Worm (Caenorhabditis elegans) whole organism, young adult: Measurements from ENCODE around the gene T19B10.5.

ENCODE experiments used
- C17E4.6 ChIP-seq: fragments of 200-800 bp; sonication (Bioruptor generic); IDR thresholded peaks from 2 replicates; pipeline ENCODE4 v1.3.6; 2022; ENCODE audit warnings: missing genetic modification reagents, missing genetic modification characterization, missing compliant biosample characterization
- D2030.7 ChIP-seq: fragments of 200-800 bp; sonication (Bioruptor generic); IDR thresholded peaks from 2 replicates; pipeline ENCODE4 v1.3.6; 2022; ENCODE audit warnings: missing genetic modification reagents, missing genetic modification characterization, missing compliant biosample characterization
- F23B12.7 ChIP-seq: sonication (generic microtip); optimal IDR thresholded peaks from 2 replicates; lab custom pipeline; 2017; ENCODE audit warnings: missing genetic modification characterization, mild to moderate bottlenecking, missing compliant biosample characterization, antibody characterized with exemption, moderate library complexity; ENCODE audit not compliant: insufficient read depth
- F33H1.4 ChIP-seq: fragments of 200-800 bp; sonication (Bioruptor generic); IDR thresholded peaks from 2 replicates; pipeline ENCODE4 v1.3.6; 2022; ENCODE audit warnings: missing genetic modification reagents, missing genetic modification characterization, missing compliant biosample characterization
- F57C9.4 ChIP-seq: sonication (generic microtip); optimal IDR thresholded peaks from 2 replicates; lab custom pipeline; 2017; ENCODE audit warnings: mild to moderate bottlenecking, missing genetic modification characterization, missing compliant biosample characterization
- Y67H2A.10 ChIP-seq: fragments of 200-800 bp; sonication (Bioruptor generic); conservative IDR thresholded peaks from 2 replicates; pipeline ENCODE4 v1.3.6; 2022; ENCODE audit warnings: missing genetic modification reagents, missing genetic modification characterization, missing compliant biosample characterization
- Y79H2A.3 ChIP-seq: fragments of 200-800 bp; sonication (Bioruptor generic); conservative IDR thresholded peaks from 2 replicates; pipeline ENCODE4 v1.3.6; 2022; ENCODE audit warnings: missing genetic modification reagents, missing genetic modification characterization, missing compliant biosample characterization
- Y95B8A.8 ChIP-seq: fragments of 200-800 bp; sonication (Bioruptor generic); IDR thresholded peaks from 2 replicates; pipeline ENCODE4 v1.3.6; 2022; ENCODE audit warnings: missing genetic modification reagents, missing genetic modification characterization, missing compliant biosample characterization
- atf-7 ChIP-seq: sonication (generic microtip); optimal IDR thresholded peaks from 2 replicates; lab custom pipeline; 2017; ENCODE audit warnings: mild to moderate bottlenecking, missing genetic modification characterization, missing compliant biosample characterization
- athp-1 ChIP-seq: sonication (generic microtip); optimal IDR thresholded peaks from 2 replicates; lab custom pipeline; 2017; ENCODE audit warnings: mild to moderate bottlenecking, missing genetic modification characterization, missing compliant biosample characterization
- bed-1 ChIP-seq: fragments of 200-800 bp; sonication (Bioruptor generic); IDR thresholded peaks from 2 replicates; pipeline ENCODE4 v1.3.6; 2022; ENCODE audit warnings: missing genetic modification reagents, missing genetic modification characterization, missing compliant biosample characterization
- bed-2 ChIP-seq: fragments of 200-800 bp; sonication (Bioruptor generic); IDR thresholded peaks from 2 replicates; pipeline ENCODE4 v1.3.6; 2022; ENCODE audit warnings: missing genetic modification reagents, missing genetic modification characterization, missing compliant biosample characterization
- ceh-100 ChIP-seq: fragments of 200-800 bp; sonication (Bioruptor generic); IDR thresholded peaks from 2 replicates; pipeline ENCODE4 v1.3.6; 2022; ENCODE audit warnings: missing genetic modification reagents, missing genetic modification characterization, missing compliant biosample characterization
- ceh-58 ChIP-seq: fragments of 200-800 bp; sonication (Bioruptor generic); IDR thresholded peaks from 2 replicates; pipeline ENCODE4 v1.3.6; 2022; ENCODE audit warnings: missing genetic modification characterization, missing compliant biosample characterization
- ceh-79 ChIP-seq: sonication (generic microtip); optimal IDR thresholded peaks from 2 replicates; lab custom pipeline; 2017; ENCODE audit warnings: mild to moderate bottlenecking, missing genetic modification characterization, missing compliant biosample characterization
- die-1 ChIP-seq: sonication (generic microtip); optimal IDR thresholded peaks from 2 replicates; lab custom pipeline; 2016; ENCODE audit warnings: missing genotype, mild to moderate bottlenecking, missing genetic modification characterization, missing compliant biosample characterization
- dox-1 ChIP-seq: fragments of 200-800 bp; sonication (Bioruptor generic); IDR thresholded peaks from 2 replicates; pipeline ENCODE4 v1.3.6; 2022; ENCODE audit warnings: missing genetic modification reagents, missing genetic modification characterization, missing compliant biosample characterization
- efl-1 ChIP-seq: fragments of 150-350 bp; optimal IDR thresholded peaks from 2 replicates; lab custom pipeline; 2014; ENCODE audit warnings: missing biosample characterization, missing genetic modification reagents, missing genetic modification characterization
- egrh-3 ChIP-seq: fragments of 200-800 bp; sonication (Bioruptor generic); IDR thresholded peaks from 2 replicates; pipeline ENCODE4 v1.3.6; 2022; ENCODE audit warnings: missing genetic modification reagents, missing genetic modification characterization, missing compliant biosample characterization
- ekl-4 ChIP-seq: fragments of 200-800 bp; sonication (Bioruptor generic); IDR thresholded peaks from 2 replicates; pipeline ENCODE4 v1.3.6; 2022; ENCODE audit warnings: missing genetic modification reagents, missing genetic modification characterization, missing compliant biosample characterization
- hlh-26 ChIP-seq: fragments of 200-800 bp; sonication (Bioruptor generic); conservative IDR thresholded peaks from 2 replicates; pipeline ENCODE4 v1.3.6; 2022; ENCODE audit warnings: missing genetic modification reagents, missing genetic modification characterization, missing compliant biosample characterization
- hsf-1 ChIP-seq: fragments of 200-800 bp; sonication (Bioruptor generic); IDR thresholded peaks from 2 replicates; pipeline ENCODE4 v1.3.6; 2022; ENCODE audit warnings: missing genetic modification reagents, missing genetic modification characterization, missing compliant biosample characterization
- let-526 ChIP-seq: fragments of 200-800 bp; sonication (Bioruptor generic); IDR thresholded peaks from 2 replicates; pipeline ENCODE4 v1.3.6; 2022; ENCODE audit warnings: missing genetic modification reagents, missing genetic modification characterization, missing compliant biosample characterization
- lin-26 ChIP-seq: fragments of 200-800 bp; sonication (Bioruptor generic); IDR thresholded peaks from 2 replicates; pipeline ENCODE4 v1.3.6; 2022; ENCODE audit warnings: missing genetic modification reagents, missing genetic modification characterization, missing compliant biosample characterization
- lin-54 ChIP-seq: fragments of 200-800 bp; sonication (Bioruptor generic); optimal IDR thresholded peaks from 2 replicates; lab custom pipeline; 2018; ENCODE audit warnings: mild to moderate bottlenecking, missing genetic modification characterization, missing compliant biosample characterization
- lir-1 ChIP-seq: fragments of 200-800 bp; sonication (Bioruptor generic); conservative IDR thresholded peaks from 2 replicates; pipeline ENCODE4 v1.3.6; 2022; ENCODE audit warnings: missing genetic modification reagents, missing genetic modification characterization, missing compliant biosample characterization
- lsl-1 ChIP-seq: fragments of 200-800 bp; sonication (Bioruptor generic); optimal IDR thresholded peaks from 2 replicates; lab custom pipeline; 2018; ENCODE audit warnings: mild to moderate bottlenecking, missing genetic modification characterization, moderate library complexity, missing compliant biosample characterization
- madf-10 ChIP-seq: sonication (generic microtip); optimal IDR thresholded peaks from 2 replicates; lab custom pipeline; 2016; ENCODE audit warnings: mild to moderate bottlenecking, missing genetic modification characterization, missing compliant biosample characterization
- madf-3 ChIP-seq: fragments of 200-800 bp; sonication (Bioruptor generic); IDR thresholded peaks from 2 replicates; pipeline ENCODE4 v1.3.6; 2022; ENCODE audit warnings: missing genetic modification reagents, missing genetic modification characterization, missing compliant biosample characterization
- madf-6 ChIP-seq: fragments of 200-800 bp; sonication (Bioruptor generic); IDR thresholded peaks from 2 replicates; pipeline ENCODE4 v1.3.6; 2022; ENCODE audit warnings: missing genetic modification reagents, missing genetic modification characterization, missing compliant biosample characterization
- madf-8 ChIP-seq: fragments of 200-800 bp; sonication (Bioruptor generic); conservative IDR thresholded peaks from 2 replicates; pipeline ENCODE4 v1.3.6; 2022; ENCODE audit warnings: missing genetic modification reagents, missing genetic modification characterization, missing compliant biosample characterization
- mes-4 ChIP-seq: sonication (generic microtip); optimal IDR thresholded peaks from 2 replicates; lab custom pipeline; 2016; ENCODE audit warnings: missing genotype, missing genetic modification characterization, missing compliant biosample characterization
- nfya-2 ChIP-seq: fragments of 200-800 bp; sonication (Bioruptor generic); IDR thresholded peaks from 2 replicates; pipeline ENCODE4 v1.3.6; 2022; ENCODE audit warnings: missing genetic modification reagents, missing genetic modification characterization, missing compliant biosample characterization
- nfyb-1 ChIP-seq: fragments of 200-800 bp; sonication (Bioruptor generic); IDR thresholded peaks from 2 replicates; pipeline ENCODE4 v1.3.6; 2022; ENCODE audit warnings: missing genetic modification reagents, missing genetic modification characterization, missing compliant biosample characterization
- nhr-80 ChIP-seq: sonication (generic microtip); optimal IDR thresholded peaks from 2 replicates; lab custom pipeline; 2016; ENCODE audit warnings: missing genetic modification characterization, missing compliant biosample characterization
- rcor-1 ChIP-seq: fragments of 200-800 bp; sonication (Bioruptor generic); IDR thresholded peaks from 2 replicates; pipeline ENCODE4 v1.3.6; 2022; ENCODE audit warnings: missing genetic modification reagents, missing genetic modification characterization, missing compliant biosample characterization
- repo-1 ChIP-seq: sonication (generic microtip); optimal IDR thresholded peaks from 2 replicates; lab custom pipeline; 2017; ENCODE audit warnings: mild to moderate bottlenecking, missing genetic modification characterization, missing compliant biosample characterization
- rpc-1 ChIP-seq, 2 experiments: fragments of 150-350 bp in 1 of 2; sonication (generic microtip) in 1 of 2; optimal IDR thresholded peaks; 2 replicates each; lab custom pipeline; 2014 to 2018; ENCODE audit warnings: missing biosample characterization in 1 of 2, missing genetic modification characterization in 1 of 2, missing genetic modification reagents in 1 of 2, missing genotype in 1 of 2
- snpc-3.4 ChIP-seq: sonication (generic microtip); optimal IDR thresholded peaks from 2 replicates; lab custom pipeline; 2017; ENCODE audit warnings: missing genetic modification characterization, mild to moderate bottlenecking, missing compliant biosample characterization, antibody characterized with exemption, moderate library complexity, missing genotype, missing genetic modification reagents
- snpc-4 ChIP-seq, 5 experiments: fragments of 150-350 bp in 1 of 5; sonication (generic microtip) in 4 of 5; optimal IDR thresholded peaks; 2 replicates each; lab custom pipeline; 2014 to 2018; ENCODE audit warnings: missing genetic modification characterization in 5 of 5, missing biosample characterization in 3 of 5, antibody characterized with exemption in 2 of 5, mild to moderate bottlenecking in 2 of 5, missing compliant biosample characterization in 2 of 5, missing genotype in 2 of 5, moderate library complexity in 2 of 5, missing genetic modification reagents in 1 of 5
- somi-1 ChIP-seq: fragments of 200-800 bp; sonication (Bioruptor generic); optimal IDR thresholded peaks from 2 replicates; lab custom pipeline; 2018; ENCODE audit warnings: mild to moderate bottlenecking, missing genetic modification characterization, missing compliant biosample characterization
- tbp1 ChIP-seq: fragments of 200-800 bp; sonication (Bioruptor generic); optimal IDR thresholded peaks from 2 replicates; lab custom pipeline; 2018; ENCODE audit warnings: mild to moderate bottlenecking, missing genetic modification characterization, missing compliant biosample characterization
- unc-130 ChIP-seq: sonication (generic microtip); optimal IDR thresholded peaks from 2 replicates; lab custom pipeline; 2016; ENCODE audit warnings: missing genetic modification reagents, missing genetic modification characterization, missing compliant biosample characterization
- ztf-22 ChIP-seq: fragments of 200-800 bp; sonication (Bioruptor generic); optimal IDR thresholded peaks from 2 replicates; lab custom pipeline; 2018; ENCODE audit warnings: mild to moderate bottlenecking, missing genetic modification characterization, moderate library complexity, missing compliant biosample characterization
- ztf-26 ChIP-seq: sonication (generic microtip); optimal IDR thresholded peaks from 2 replicates; lab custom pipeline; 2017; ENCODE audit warnings: missing genetic modification characterization, missing compliant biosample characterization
- ztf-3 ChIP-seq: fragments of 200-800 bp; sonication (Bioruptor generic); optimal IDR thresholded peaks from 2 replicates; lab custom pipeline; 2018; ENCODE audit warnings: mild to moderate bottlenecking, missing genetic modification characterization, missing compliant biosample characterization

The T19B10.5 gene

ce11 chrV:11225981-11226380, 8.5 kb upstream of the T19B10.5 start, which contains the start of gene bgal-1 (continued):
- TF ChIP-seq repo-1 (tag; lab: Kevin White, UChicago) (no peak), ekl-4 (GFP tag; lab: Robert Waterston, UW) (0 out of 2 replicates have a peak, but pooled peaks have one; percentile 18), hlh-26 (GFP tag; lab: Robert Waterston, UW) (no peak), unc-130 (GFP tag; lab: Kevin White, UChicago) (no peak), ztf-3 (no peak), dox-1 (GFP tag; lab: Robert Waterston, UW) (no peak), hsf-1 (GFP tag; lab: Robert Waterston, UW) (no peak), egrh-3 (GFP tag; lab: Robert Waterston, UW) (no peak), somi-1 (peak; percentile 8), nfyb-1 (GFP tag; lab: Robert Waterston, UW) (no peak), lsl-1 (GFP tag; lab: Kevin White, UChicago) (no peak), nfya-2 (GFP tag; lab: Robert Waterston, UW) (no peak), efl-1 (GFP tag; lab: Kevin White, UChicago) (no peak), mes-4 (tag; lab: Kevin White, UChicago) (no peak), tbp1 (GFP tag; lab: Kevin White, UChicago) (no peak), rcor-1 (GFP tag; lab: Robert Waterston, UW) (no peak), ztf-22 (GFP tag; lab: Kevin White, UChicago) (no peak), rpc-1 (optimal IDR thresholded peaks at IDR 0.05; lab: Kevin White, UChicago) (no peak), rpc-1 (tag; optimal IDR thresholded peaks at IDR 0.05; lab: Kevin White, UChicago) (no peak), snpc-3.4 (no peak), ztf-26 (tag; lab: Kevin White, UChicago) (no peak), bed-1 (GFP tag; lab: Robert Waterston, UW) (no peak), ceh-79 (tag; lab: Kevin White, UChicago) (no peak), snpc-4 (GFP tag; optimal IDR thresholded peaks at IDR 0.05; lab: Kevin White, UChicago) (no peak), snpc-4 (tag; optimal IDR thresholded peaks at IDR 0.05; lab: Kevin White, UChicago) (peak in 2 of 4 experiments; percentile 32 to 39), C17E4.6 (GFP tag; lab: Robert Waterston, UW) (no peak), madf-6 (GFP tag; lab: Robert Waterston, UW) (no peak; the same call in 1 of the 2 replicates), ceh-58 (GFP tag; lab: Robert Waterston, UW) (no peak)

- 0 out of 2 replicates have a peak, but pooled peaks have one; percentile 53 for TF ChIP-seq let-526
- TF ChIP-seq madf-3 (GFP tag; lab: Robert Waterston, UW), result 0 out of 2 replicates have a peak, but pooled peaks have one; percentile 64
- peak; percentile 57 for TF ChIP-seq lin-54
- no peak for TF ChIP-seq F57C9.4 (tag; lab: Kevin White, UChicago)
- TF ChIP-seq Y67H2A.10 (GFP tag; lab: Robert Waterston, UW), result peak; percentile 53; the same call in 1 of the 2 replicates
- TF ChIP-seq nhr-80, result peak; percentile 55
- TF ChIP-seq F23B12.7, result peak; percentile 53
- no peak for TF ChIP-seq Y79H2A.3 (GFP tag; lab: Robert Waterston, UW)
- peak; percentile 33 for TF ChIP-seq athp-1
- peak; percentile 33; the same call in 1 of the 2 replicates for TF ChIP-seq D2030.7
- no peak for TF ChIP-seq madf-8 (GFP tag; lab: Robert Waterston, UW)
- TF ChIP-seq ceh-100, result peak; percentile 92
- TF ChIP-seq Y95B8A.8 (GFP tag; lab: Robert Waterston, UW), result 0 out of 2 replicates have a peak, but pooled peaks have one; percentile 7
- peak; percentile 76 for TF ChIP-seq madf-10 (tag; lab: Kevin White, UChicago)
- TF ChIP-seq die-1 (tag; lab: Kevin White, UChicago), result peak; percentile 15
- TF ChIP-seq F33H1.4 (GFP tag; lab: Robert Waterston, UW), result peak; percentile 89
- peak; percentile 79 for TF ChIP-seq ekl-4 (GFP tag; lab: Robert Waterston, UW)
- peak; percentile 67 for TF ChIP-seq dox-1 (GFP tag; lab: Robert Waterston, UW)
- peak; percentile 19 for TF ChIP-seq atf-7
- peak; percentile 71; the same call in 1 of the 2 replicates for TF ChIP-seq lin-26 (GFP tag; lab: Robert Waterston, UW)
- peak; percentile 68 for TF ChIP-seq somi-1
- TF ChIP-seq lir-1 (GFP tag; lab: Robert Waterston, UW), result peak; percentile 45; the same call in 1 of the 2 replicates
- TF ChIP-seq bed-2 (GFP tag; lab: Robert Waterston, UW), result no peak
- no peak for TF ChIP-seq hsf-1 (GFP tag; lab: Robert Waterston, UW)
These were observed 5.7 kb upstream of the T19B10.5 start, which contains the start of gene pqn-70 for ce11 chrV:11228653-11229173. TSS of gene pqn-70 (minus strand) at chrV:11228703.
